Fruit fly (Drosophila melanogaster) whole organism, embryonic: ENCODE results near the gene ct.

Experiments
- Bgb ChIP-seq: fragments of 200-800 bp; sonication (Bioruptor generic); IDR thresholded peaks from 2 replicates; pipeline ENCODE4 v1.3.6; 2022; ENCODE audit warnings: missing biosample characterization, missing genetic modification characterization; ENCODE audit not compliant: partially characterized antibody
- Blimp-1 ChIP-seq: fragments of 200-800 bp; sonication (Bioruptor generic); optimal IDR thresholded peaks from 3 replicates; lab custom pipeline; 2018; ENCODE audit warnings: missing biosample characterization, missing genetic modification characterization, mild to moderate bottlenecking, moderate library complexity, missing genetic modification reagents
- CG13296 ChIP-seq: fragments of 200-800 bp; sonication (Bioruptor generic); optimal IDR thresholded peaks from 3 replicates; lab custom pipeline; 2018; ENCODE audit warnings: missing biosample characterization, mild to moderate bottlenecking, missing genetic modification characterization
- CG13775 ChIP-seq: fragments of 200-800 bp; sonication (Bioruptor generic); optimal IDR thresholded peaks from 3 replicates; lab custom pipeline; 2017; ENCODE audit warnings: missing biosample characterization, mild to moderate bottlenecking, missing genetic modification characterization
- CG2889 ChIP-seq: fragments of 200-800 bp; sonication (Bioruptor generic); IDR thresholded peaks from 3 replicates; pipeline ENCODE4 v1.3.6; 2022; ENCODE audit warnings: missing biosample characterization, missing genetic modification characterization
- CG31365 ChIP-seq: fragments of 200-800 bp; sonication (Bioruptor generic); optimal IDR thresholded peaks from 2 replicates; lab custom pipeline; 2018; ENCODE audit warnings: missing biosample characterization, mild to moderate bottlenecking, missing genetic modification characterization
- CG3163 ChIP-seq: fragments of 200-800 bp; sonication (Bioruptor generic); optimal IDR thresholded peaks from 3 replicates; lab custom pipeline; 2016; ENCODE audit warnings: missing biosample characterization, missing genetic modification characterization
- CG32532 ChIP-seq: fragments of 200-800 bp; sonication (Bioruptor generic); IDR thresholded peaks from 2 replicates; pipeline ENCODE4 v1.3.6; 2022; ENCODE audit warnings: missing biosample characterization, missing genetic modification characterization
- CG3847 ChIP-seq: fragments of 200-800 bp; sonication (Bioruptor generic); IDR thresholded peaks from 2 replicates; pipeline ENCODE4 v1.3.6; 2022; ENCODE audit warnings: missing biosample characterization, missing genetic modification characterization
- CG4617 ChIP-seq: fragments of 200-800 bp; sonication (Bioruptor generic); optimal IDR thresholded peaks from 3 replicates; lab custom pipeline; 2016; ENCODE audit warnings: missing biosample characterization, missing genetic modification characterization, borderline replicate concordance
- CG6765 ChIP-seq: fragments of 200-800 bp; sonication (Bioruptor generic); optimal IDR thresholded peaks from 3 replicates; lab custom pipeline; 2017; ENCODE audit warnings: missing biosample characterization, mild to moderate bottlenecking, missing genetic modification characterization
- CG6791 ChIP-seq: fragments of 200-800 bp; sonication (Bioruptor generic); IDR thresholded peaks from 3 replicates; pipeline ENCODE4 v1.3.6; 2022; ENCODE audit warnings: missing biosample characterization, missing genetic modification characterization; ENCODE audit not compliant: partially characterized antibody
- CG7839 ChIP-seq: fragments of 200-800 bp; sonication (Bioruptor generic); optimal IDR thresholded peaks from 3 replicates; lab custom pipeline; 2018; ENCODE audit warnings: missing biosample characterization, mild to moderate bottlenecking, missing genetic modification characterization, moderate library complexity
- CG8765 ChIP-seq: fragments of 200-800 bp; sonication (Bioruptor generic); IDR thresholded peaks from 2 replicates; pipeline ENCODE4 v1.3.6; 2022; ENCODE audit warnings: missing biosample characterization, missing genetic modification characterization
- CG9876 ChIP-seq: fragments of 200-800 bp; sonication (Bioruptor generic); optimal IDR thresholded peaks from 2 replicates; lab custom pipeline; 2016; ENCODE audit warnings: missing biosample characterization, missing genetic modification characterization
- Camta ChIP-seq: fragments of 200-800 bp; sonication (Bioruptor generic); optimal IDR thresholded peaks from 2 replicates; lab custom pipeline; 2016; ENCODE audit warnings: missing biosample characterization, missing genetic modification characterization
- GATAe ChIP-seq: fragments of 200-800 bp; sonication (Bioruptor generic); conservative IDR thresholded peaks from 2 replicates; pipeline ENCODE4 v1.3.6; 2022; ENCODE audit warnings: missing biosample characterization, missing genetic modification characterization
- HHEX ChIP-seq: fragments of 200-800 bp; sonication (Bioruptor generic); optimal IDR thresholded peaks from 3 replicates; lab custom pipeline; 2017; ENCODE audit warnings: missing biosample characterization, mild to moderate bottlenecking, missing genetic modification characterization, missing genetic modification reagents
- Hr3 ChIP-seq: fragments of 200-800 bp; sonication (Bioruptor generic); optimal IDR thresholded peaks from 3 replicates; lab custom pipeline; 2016; ENCODE audit warnings: missing biosample characterization, missing genetic modification characterization
- Lhr ChIP-seq: fragments of 200-800 bp; sonication (Bioruptor generic); optimal IDR thresholded peaks from 3 replicates; lab custom pipeline; 2017; ENCODE audit warnings: mild to moderate bottlenecking, missing biosample characterization, missing genetic modification reagents, missing genetic modification characterization
- Mad ChIP-seq: fragments of 200-800 bp; sonication (Bioruptor generic); optimal IDR thresholded peaks from 2 replicates; lab custom pipeline; 2016; ENCODE audit warnings: missing biosample characterization, missing genetic modification characterization
- NfI ChIP-seq: fragments of 200-800 bp; sonication (Bioruptor generic); optimal IDR thresholded peaks from 3 replicates; lab custom pipeline; 2018; ENCODE audit warnings: missing biosample characterization, mild to moderate bottlenecking, missing genetic modification characterization, moderate library complexity
- Oli ChIP-seq: fragments of 200-800 bp; sonication (Bioruptor generic); optimal IDR thresholded peaks from 2 replicates; lab custom pipeline; 2018; ENCODE audit warnings: missing biosample characterization, mild to moderate bottlenecking, missing genetic modification characterization, moderate library complexity
- Ptx1 ChIP-seq: fragments of 200-800 bp; sonication (Bioruptor generic); IDR thresholded peaks from 2 replicates; pipeline ENCODE4 v1.3.6; 2022; ENCODE audit warnings: missing biosample characterization, missing genetic modification characterization
- Tbp ChIP-seq: fragments of >200 bp; optimal IDR thresholded peaks from 2 replicates; lab custom pipeline; 2018; ENCODE audit warnings: missing biosample characterization, missing genetic modification characterization
- Usf ChIP-seq: fragments of 200-800 bp; sonication (Bioruptor generic); optimal IDR thresholded peaks from 2 replicates; lab custom pipeline; 2017; ENCODE audit warnings: missing genotype, missing biosample characterization, missing genetic modification characterization
- ash1 ChIP-seq: fragments of 200-800 bp; sonication (Bioruptor generic); optimal IDR thresholded peaks from 2 replicates; lab custom pipeline; 2018; ENCODE audit warnings: missing biosample characterization, mild to moderate bottlenecking, missing genetic modification characterization
- bbx ChIP-seq: fragments of 200-800 bp; sonication (Bioruptor generic); IDR thresholded peaks from 2 replicates; pipeline ENCODE4 v1.3.6; 2022; ENCODE audit warnings: missing biosample characterization, missing genetic modification characterization; ENCODE audit not compliant: partially characterized antibody
- chif ChIP-seq, 2 experiments: fragments of 200-800 bp; sonication (Bioruptor generic); optimal IDR thresholded peaks; 3 replicates each; lab custom pipeline; 2016; ENCODE audit warnings: missing biosample characterization in 2 of 2, missing genetic modification characterization in 2 of 2
- danr ChIP-seq: fragments of 200-800 bp; sonication (Bioruptor generic); IDR thresholded peaks from 2 replicates; pipeline ENCODE4 v1.3.6; 2022; ENCODE audit warnings: missing biosample characterization, missing genetic modification characterization
- dpn ChIP-seq, 2 experiments: fragments of 200-800 bp; sonication (Bioruptor generic); optimal IDR thresholded peaks; 3 replicates each; lab custom pipeline; 2016; ENCODE audit warnings: missing biosample characterization in 2 of 2, missing genetic modification characterization in 2 of 2
- ems ChIP-seq: fragments of 200-800 bp; sonication (Bioruptor generic); optimal IDR thresholded peaks from 3 replicates; lab custom pipeline; 2016; ENCODE audit warnings: missing biosample characterization, missing genetic modification characterization
- ham ChIP-seq: fragments of 200-800 bp; sonication (Bioruptor generic); IDR thresholded peaks from 2 replicates; pipeline ENCODE4 v1.3.6; 2022; ENCODE audit warnings: missing biosample characterization, missing genetic modification characterization
- jigr1 ChIP-seq: fragments of 200-800 bp; sonication (Bioruptor generic); IDR thresholded peaks from 3 replicates; pipeline ENCODE4 v1.3.6; 2022; ENCODE audit warnings: missing biosample characterization, missing genetic modification characterization
- lab ChIP-seq: fragments of 200-800 bp; sonication (Bioruptor generic); optimal IDR thresholded peaks from 3 replicates; lab custom pipeline; 2017; ENCODE audit warnings: missing biosample characterization, missing genetic modification characterization, mild to moderate bottlenecking, moderate library complexity, missing genetic modification reagents
- lmd ChIP-seq: fragments of 200-800 bp; sonication (Bioruptor generic); IDR thresholded peaks from 2 replicates; pipeline ENCODE4 v1.3.6; 2022; ENCODE audit warnings: missing biosample characterization, missing genetic modification characterization
- luna ChIP-seq: fragments of 200-800 bp; sonication (Bioruptor generic); optimal IDR thresholded peaks from 2 replicates; lab custom pipeline; 2016; ENCODE audit warnings: missing biosample characterization, missing genetic modification characterization
- nau ChIP-seq: fragments of 200-800 bp; sonication (Bioruptor generic); optimal IDR thresholded peaks from 3 replicates; lab custom pipeline; 2017; ENCODE audit warnings: missing biosample characterization, mild to moderate bottlenecking, missing genetic modification characterization, missing genetic modification reagents
- nom ChIP-seq: fragments of 200-800 bp; sonication (Bioruptor generic); optimal IDR thresholded peaks from 2 replicates; lab custom pipeline; 2017; ENCODE audit warnings: missing biosample characterization, missing genetic modification characterization, mild to moderate bottlenecking, moderate library complexity, missing genetic modification reagents
- p53 ChIP-seq: fragments of 200-800 bp; sonication (Bioruptor generic); optimal IDR thresholded peaks from 2 replicates; lab custom pipeline; 2016; ENCODE audit warnings: missing biosample characterization, missing genetic modification characterization
- schlank ChIP-seq: fragments of 200-800 bp; sonication (Bioruptor generic); optimal IDR thresholded peaks from 2 replicates; lab custom pipeline; 2018; ENCODE audit warnings: missing biosample characterization, mild to moderate bottlenecking, missing genetic modification characterization
- scrt ChIP-seq: fragments of 200-800 bp; sonication (Bioruptor generic); optimal IDR thresholded peaks from 2 replicates; lab custom pipeline; 2018; ENCODE audit warnings: missing biosample characterization, mild to moderate bottlenecking, missing genetic modification characterization, moderate library complexity
- sd ChIP-seq: fragments of 200-800 bp; sonication (Bioruptor generic); optimal IDR thresholded peaks from 3 replicates; lab custom pipeline; 2018; ENCODE audit warnings: missing biosample characterization, mild to moderate bottlenecking, missing genetic modification characterization, moderate library complexity
- tio ChIP-seq: fragments of 200-800 bp; sonication (Bioruptor generic); optimal IDR thresholded peaks from 2 replicates; lab custom pipeline; 2017; ENCODE audit warnings: missing biosample characterization, missing genetic modification characterization, inconsistent platforms
- tll ChIP-seq, 2 experiments: fragments of 200-800 bp in 1 of 2; fragments of >200 bp in 1 of 2; sonication (Bioruptor generic) in 1 of 2; optimal IDR thresholded peaks; 2 replicates each; lab custom pipeline; 2017 to 2019; ENCODE audit warnings: missing biosample characterization in 2 of 2, missing genetic modification characterization in 2 of 2, mild to moderate bottlenecking in 1 of 2, moderate library complexity in 1 of 2
- trem ChIP-seq: fragments of 200-800 bp; optimal IDR thresholded peaks from 3 replicates; lab custom pipeline; 2019; ENCODE audit warnings: missing biosample characterization, mild to moderate bottlenecking, missing genetic modification characterization, moderate library complexity
- trh ChIP-seq: fragments of 200-800 bp; sonication (Bioruptor generic); optimal IDR thresholded peaks from 2 replicates; lab custom pipeline; 2016; ENCODE audit warnings: missing biosample characterization, missing genetic modification characterization
- unc-4 ChIP-seq: fragments of 200-800 bp; sonication (Bioruptor generic); IDR thresholded peaks from 2 replicates; pipeline ENCODE4 v1.3.6; 2022; ENCODE audit warnings: missing biosample characterization, missing genetic modification characterization; ENCODE audit not compliant: partially characterized antibody
- unpg ChIP-seq: fragments of 200-800 bp; sonication (Bioruptor generic); optimal IDR thresholded peaks from 3 replicates; lab custom pipeline; 2018; ENCODE audit warnings: missing biosample characterization, mild to moderate bottlenecking, missing genetic modification characterization, moderate library complexity
- vvl ChIP-seq: fragments of 200-800 bp; sonication (Bioruptor generic); IDR thresholded peaks from 2 replicates; pipeline ENCODE4 v1.3.6; 2022; ENCODE audit warnings: missing biosample characterization, missing genetic modification characterization
- yki ChIP-seq: fragments of >200 bp; optimal IDR thresholded peaks from 3 replicates; lab custom pipeline; 2018

Gene ct

DNA sequence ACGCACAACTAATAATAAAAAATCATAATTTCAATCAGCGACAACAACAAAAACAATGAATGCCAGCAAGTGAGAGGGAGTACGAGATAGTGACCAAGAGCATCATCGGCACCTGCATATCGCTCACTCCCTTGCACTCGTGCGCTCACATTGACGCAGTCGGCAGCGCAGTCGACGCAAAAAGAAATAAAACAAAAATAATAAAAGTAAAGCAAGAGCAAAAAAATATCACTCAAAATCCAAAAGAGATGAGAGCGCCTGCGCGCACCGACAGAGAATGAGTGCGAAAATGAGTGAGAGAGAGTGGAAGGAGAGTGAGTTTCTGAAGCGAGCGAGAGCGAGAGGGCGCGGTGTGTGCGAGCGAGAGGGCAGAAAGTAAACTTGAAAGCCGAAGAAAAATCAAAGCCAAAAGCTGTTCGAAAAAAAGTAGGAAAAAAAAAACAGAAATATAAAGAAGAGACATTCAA is 3.7 kb upstream of the ct start (continued):
- TF ChIP-seq CG3163 (GFP tag; lab: Kevin White, UChicago) (peak; percentile 27), Blimp-1 (GFP tag; lab: Kevin White, UChicago) (no peak), CG32532 (GFP tag; lab: Robert Waterston, UW) (no peak; the same call in 1 of the 2 replicates), nom (GFP tag; lab: Kevin White, UChicago) (peak; percentile 98), Camta (GFP tag; lab: Kevin White, UChicago) (no peak), Lhr (GFP tag; lab: Kevin White, UChicago) (no peak), danr (GFP tag; lab: Robert Waterston, UW) (no peak), CG7839 (tag; lab: Kevin White, UChicago) (no peak), yki (peak; percentile 47), CG2889 (GFP tag; lab: Robert Waterston, UW) (no peak), CG31365 (no peak), tio (GFP tag; lab: Kevin White, UChicago) (no peak), sd (peak; percentile 78), bbx (GFP tag; lab: Robert Waterston, UW) (peak; percentile 73), Ptx1 (GFP tag; lab: Robert Waterston, UW) (no peak), Tbp (GFP tag; lab: Kevin White, UChicago) (no peak), Mad (no peak), schlank (tag; lab: Kevin White, UChicago) (no peak), ash1 (GFP tag; lab: Kevin White, UChicago) (no peak), GATAe (GFP tag; lab: Robert Waterston, UW) (no peak), CG9876 (GFP tag; lab: Kevin White, UChicago) (no peak), lmd (no peak), trh (GFP tag; lab: Kevin White, UChicago) (no peak), p53 (no peak), ham (GFP tag; lab: Robert Waterston, UW) (no peak), Hr3 (GFP tag; lab: Kevin White, UChicago) (no peak), CG13775 (GFP tag; lab: Kevin White, UChicago) (no peak), CG6791 (GFP tag; lab: Robert Waterston, UW) (peak; percentile 21; the same call in 1 of the 3 replicates), Oli (tag; lab: Kevin White, UChicago) (no peak), scrt (GFP tag; lab: Kevin White, UChicago) (no peak), Bgb (GFP tag; lab: Robert Waterston, UW) (peak; percentile 62; the same call in 1 of the 2 replicates), ems (no peak), NfI (no peak), vvl (GFP tag; lab: Robert Waterston, UW) (0 out of 2 replicates have a peak, but pooled peaks have one; percentile 17), HHEX (GFP tag; lab: Kevin White, UChicago) (no peak), trem (tag; lab: Kevin White, UChicago) (no peak), chif (GFP tag; optimal IDR thresholded peaks at IDR 0.05; lab: Kevin White, UChicago) (no peak), luna (GFP tag; lab: Kevin White, UChicago) (no peak), CG4617 (GFP tag; lab: Kevin White, UChicago) (no peak), jigr1 (no peak), tll (GFP tag; optimal IDR thresholded peaks at IDR 0.05; lab: Kevin White, UChicago) (peak in 1 of 2 experiments; percentile 56), Usf (GFP tag; lab: Kevin White, UChicago) (no peak), CG3847 (GFP tag; lab: Robert Waterston, UW) (no peak), CG13296 (GFP tag; lab: Kevin White, UChicago) (no peak), nau (GFP tag; lab: Kevin White, UChicago) (peak; percentile 17), unpg (GFP tag; lab: Kevin White, UChicago) (no peak), CG6765 (no peak), lab (GFP tag; lab: Kevin White, UChicago) (no peak), dpn (GFP tag; optimal IDR thresholded peaks at IDR 0.05; lab: Kevin White, UChicago) (no peak), unc-4 (GFP tag; lab: Robert Waterston, UW) (0 out of 2 replicates have a peak, but pooled peaks have one; percentile 32), CG8765 (GFP tag; lab: Robert Waterston, UW) (no peak)
